Worm (Caenorhabditis elegans) whole organism, L4 larva: ENCODE results near the gene ZK512.10.

Experiments used
- D1046.2 ChIP-seq: fragments of 200-800 bp; sonication (Bioruptor generic); IDR thresholded peaks from 2 replicates; pipeline ENCODE4 v1.3.6; 2022; ENCODE audit warnings: missing genetic modification characterization, missing compliant biosample characterization
- F37D6.2 ChIP-seq: sonication (generic microtip); optimal IDR thresholded peaks from 2 replicates; lab custom pipeline; 2016; ENCODE audit warnings: mild to moderate bottlenecking, missing genetic modification characterization, missing compliant biosample characterization
- T20F7.1 ChIP-seq: fragments of 200-800 bp; sonication (Bioruptor generic); optimal IDR thresholded peaks from 2 replicates; lab custom pipeline; 2018; ENCODE audit warnings: mild to moderate bottlenecking, missing genetic modification characterization, missing compliant biosample characterization
- Y48G9A.11 ChIP-seq: fragments of 200-800 bp; sonication (Bioruptor generic); IDR thresholded peaks from 2 replicates; pipeline ENCODE4 v1.3.6; 2022; ENCODE audit warnings: missing genetic modification reagents, missing genetic modification characterization, missing compliant biosample characterization
- ZK546.5 ChIP-seq, 2 experiments: sonication (generic microtip); optimal IDR thresholded peaks; 2 replicates each; lab custom pipeline; 2017; ENCODE audit warnings: missing biosample characterization in 2 of 2, missing genetic modification characterization in 2 of 2
- aha-1 ChIP-seq: fragments of 150-350 bp; peaks from one replicate; lab custom pipeline; 2014; ENCODE audit warnings: missing biosample characterization, missing genetic modification characterization
- ama-1 ChIP-seq: fragments of 150-350 bp; optimal IDR thresholded peaks from 2 replicates; lab custom pipeline; 2014; ENCODE audit warnings: inconsistent platforms, mixed read lengths
- ceh-62 ChIP-seq: sonication (generic microtip); optimal IDR thresholded peaks from 2 replicates; lab custom pipeline; 2017; ENCODE audit warnings: missing biosample characterization, missing genetic modification characterization
- daf-12 ChIP-seq: fragments of 150-350 bp; optimal IDR thresholded peaks from 2 replicates; lab custom pipeline; 2014; ENCODE audit warnings: missing biosample characterization, missing genetic modification reagents, missing genetic modification characterization
- daf-16 ChIP-seq, 3 experiments: sonication (generic microtip); optimal IDR thresholded peaks; 2 replicates each; lab custom pipeline; 2016 to 2017; ENCODE audit warnings: missing genetic modification characterization in 3 of 3, missing genetic modification reagents in 3 of 3, mild to moderate bottlenecking in 2 of 3, missing compliant biosample characterization in 2 of 3, missing biosample characterization in 1 of 3, moderate library complexity in 1 of 3
- daf-19 ChIP-seq: fragments of 200-800 bp; sonication (Bioruptor generic); conservative IDR thresholded peaks from 2 replicates; pipeline ENCODE4 v1.3.6; 2022; ENCODE audit warnings: missing genetic modification characterization, missing compliant biosample characterization
- daf-8 ChIP-seq: fragments of 200-800 bp; sonication (Bioruptor generic); IDR thresholded peaks from 2 replicates; pipeline ENCODE4 v1.3.6; 2022; ENCODE audit warnings: missing genetic modification characterization, missing compliant biosample characterization
- dmd-6 ChIP-seq: fragments of 200-800 bp; sonication (Bioruptor generic); IDR thresholded peaks from 2 replicates; pipeline ENCODE4 v1.3.6; 2022; ENCODE audit warnings: missing genetic modification reagents, missing genetic modification characterization, missing compliant biosample characterization
- dpl-1 ChIP-seq: fragments of 150-350 bp; optimal IDR thresholded peaks from 2 replicates; lab custom pipeline; 2014; ENCODE audit warnings: missing biosample characterization, missing genetic modification reagents, missing genetic modification characterization
- duxl-1 ChIP-seq: sonication (generic microtip); optimal IDR thresholded peaks from 2 replicates; lab custom pipeline; 2016; ENCODE audit warnings: mild to moderate bottlenecking, missing genetic modification characterization, moderate library complexity, missing compliant biosample characterization; ENCODE audit not compliant: poor library complexity
- egl-27 ChIP-seq: sonication (generic microtip); optimal IDR thresholded peaks from 3 replicates; lab custom pipeline; 2017; ENCODE audit warnings: missing biosample characterization, missing genetic modification reagents, missing genetic modification characterization
- gei-8 ChIP-seq: fragments of 200-800 bp; sonication (Bioruptor generic); optimal IDR thresholded peaks from 2 replicates; lab custom pipeline; 2018; ENCODE audit warnings: mild to moderate bottlenecking, missing genetic modification characterization, missing compliant biosample characterization
- hif-1 ChIP-seq, 2 experiments: sonication (generic microtip); optimal IDR thresholded peaks; 2 replicates each; lab custom pipeline; 2016 to 2017; ENCODE audit warnings: missing compliant biosample characterization in 2 of 2, missing genetic modification characterization in 2 of 2, missing genetic modification reagents in 2 of 2, missing genotype in 2 of 2, mild to moderate bottlenecking in 1 of 2
- hlh-30 ChIP-seq: sonication (generic microtip); optimal IDR thresholded peaks from 2 replicates; lab custom pipeline; 2017; ENCODE audit warnings: antibody characterized with exemption, mild to moderate bottlenecking, missing genetic modification characterization, missing compliant biosample characterization; ENCODE audit not compliant: insufficient read depth
- hmg-1.1 ChIP-seq: fragments of 200-800 bp; sonication (Bioruptor generic); IDR thresholded peaks from 2 replicates; pipeline ENCODE4 v1.3.6; 2022; ENCODE audit warnings: missing genetic modification reagents, missing genetic modification characterization, missing compliant biosample characterization
- lin-13 ChIP-seq: fragments of 150-350 bp; optimal IDR thresholded peaks from 2 replicates; lab custom pipeline; 2014; ENCODE audit warnings: missing biosample characterization, missing genetic modification reagents, missing genetic modification characterization
- lsy-2 ChIP-seq, 2 experiments: fragments of 150-350 bp in 1 of 2; sonication (generic microtip) in 1 of 2; optimal IDR thresholded peaks; 2 replicates each; lab custom pipeline; 2014 to 2017; ENCODE audit warnings: missing biosample characterization in 2 of 2, missing genetic modification characterization in 2 of 2
- madf-9 ChIP-seq: fragments of 200-800 bp; sonication (Bioruptor generic); conservative IDR thresholded peaks from 2 replicates; pipeline ENCODE4 v1.3.6; 2022; ENCODE audit warnings: missing genetic modification reagents, missing genetic modification characterization, missing compliant biosample characterization
- mdt-29 ChIP-seq: fragments of 200-800 bp; sonication (Bioruptor generic); IDR thresholded peaks from 2 replicates; pipeline ENCODE4 v1.3.6; 2022; ENCODE audit warnings: missing genetic modification reagents, missing genetic modification characterization, missing compliant biosample characterization
- mes-2 ChIP-seq: sonication (generic microtip); optimal IDR thresholded peaks from 2 replicates; lab custom pipeline; 2016; ENCODE audit warnings: missing genotype, mild to moderate bottlenecking, missing genetic modification characterization, missing compliant biosample characterization; ENCODE audit not compliant: poor library complexity, severe bottlenecking
- mxl-3 ChIP-seq: fragments of 200-800 bp; sonication (Bioruptor generic); optimal IDR thresholded peaks from 2 replicates; lab custom pipeline; 2018; ENCODE audit warnings: mild to moderate bottlenecking, missing genetic modification characterization, missing compliant biosample characterization
- nhr-102 ChIP-seq: sonication (generic microtip); optimal IDR thresholded peaks from 2 replicates; lab custom pipeline; 2016; ENCODE audit warnings: mild to moderate bottlenecking, missing genetic modification characterization, moderate library complexity, missing compliant biosample characterization
- nhr-25 ChIP-seq: sonication (generic microtip); optimal IDR thresholded peaks from 2 replicates; lab custom pipeline; 2017; ENCODE audit warnings: missing genetic modification characterization, mild to moderate bottlenecking, missing compliant biosample characterization, antibody characterized with exemption, moderate library complexity, borderline replicate concordance; ENCODE audit not compliant: insufficient read depth
- nhr-28 ChIP-seq: fragments of 150-350 bp; optimal IDR thresholded peaks from 2 replicates; lab custom pipeline; 2014; ENCODE audit warnings: missing biosample characterization, missing genetic modification characterization
- nhr-41 ChIP-seq: fragments of 200-800 bp; sonication (Bioruptor generic); IDR thresholded peaks from 2 replicates; pipeline ENCODE4 v1.3.6; 2022; ENCODE audit warnings: missing genetic modification reagents, missing genetic modification characterization, missing compliant biosample characterization
- nhr-6 ChIP-seq: fragments of 150-350 bp; optimal IDR thresholded peaks from 2 replicates; lab custom pipeline; 2014; ENCODE audit warnings: missing biosample characterization, missing genetic modification characterization
- nhr-76 ChIP-seq: fragments of 150-350 bp; optimal IDR thresholded peaks from 2 replicates; lab custom pipeline; 2014; ENCODE audit warnings: missing biosample characterization, missing genetic modification characterization
- pha-4 ChIP-seq, 2 experiments: fragments of 150-350 bp in 1 of 2; fragments of 200-800 bp in 1 of 2; sonication (Bioruptor generic) in 1 of 2; IDR thresholded peaks in 1 of 2; optimal IDR thresholded peaks in 1 of 2; 2 replicates each; pipeline versions ENCODE4 v1.3.6 to Lab custom; 2014 to 2022; ENCODE audit warnings: missing genetic modification characterization in 2 of 2, missing genetic modification reagents in 2 of 2, missing biosample characterization in 1 of 2, missing compliant biosample characterization in 1 of 2
- sdz-12 ChIP-seq: fragments of 200-800 bp; sonication (Bioruptor generic); optimal IDR thresholded peaks from 2 replicates; lab custom pipeline; 2018; ENCODE audit warnings: mild to moderate bottlenecking, missing genetic modification characterization, missing compliant biosample characterization
- snpc-4 ChIP-seq: fragments of 150-350 bp; optimal IDR thresholded peaks from 2 replicates; lab custom pipeline; 2014; ENCODE audit warnings: missing biosample characterization, missing genetic modification characterization
- tag-97 ChIP-seq: fragments of 200-800 bp; sonication (Bioruptor generic); IDR thresholded peaks from 2 replicates; pipeline ENCODE4 v1.3.6; 2022; ENCODE audit warnings: missing genetic modification characterization, missing compliant biosample characterization
- unc-39 ChIP-seq: sonication (generic microtip); optimal IDR thresholded peaks from 2 replicates; lab custom pipeline; 2017; ENCODE audit warnings: missing biosample characterization, missing genetic modification characterization
- unc-62 ChIP-seq, 3 experiments: fragments of 150-350 bp in 1 of 3; sonication (generic microtip); optimal IDR thresholded peaks in 2 of 3; peaks in 1 of 3; 1 replicate in 1 of 3; 2 replicates in 2 of 3; lab custom pipeline; 2014 to 2017; ENCODE audit warnings: missing biosample characterization in 3 of 3, missing genetic modification characterization in 3 of 3, missing genetic modification reagents in 3 of 3, missing genotype in 1 of 3
- vab-7 ChIP-seq: fragments of 200-800 bp; sonication (Bioruptor generic); IDR thresholded peaks from 2 replicates; pipeline ENCODE4 v1.3.6; 2022; ENCODE audit warnings: missing genetic modification reagents, missing genetic modification characterization, missing compliant biosample characterization
- zfp-3 ChIP-seq: fragments of 200-800 bp; sonication (Bioruptor generic); conservative IDR thresholded peaks from 2 replicates; pipeline ENCODE4 v1.3.6; 2022; ENCODE audit warnings: missing genetic modification reagents, missing genetic modification characterization, missing compliant biosample characterization
- ztf-11 ChIP-seq: fragments of 150-350 bp; optimal IDR thresholded peaks from 2 replicates; lab custom pipeline; 2014; ENCODE audit warnings: missing biosample characterization, missing genetic modification characterization

The ZK512.10 gene

ce11 chrIII:9118314-9118850, 12.3 kb upstream of the ZK512.10 start, which contains the start of gene grl-11:
grl-11 (minus strand) TSS chrIII:9118364.
- TF ChIP-seq unc-62 (GFP tag; optimal IDR thresholded peaks at IDR 0.05 in 1 of 2; lab: Kevin White, UChicago) (peak in 1 of 2 experiments; percentile 81), unc-62 (tag; optimal IDR thresholded peaks at IDR 0.05; lab: Kevin White, UChicago) (no peak), dmd-6 (no peak)

- TF ChIP-seq D1046.2 (GFP tag; lab: Robert Waterston, UW) = no peak
- TF ChIP-seq lin-13 (GFP tag; lab: Kevin White, UChicago) = no peak
- TF ChIP-seq nhr-6 = no peak
- TF ChIP-seq unc-62 (GFP tag; optimal IDR thresholded peaks at IDR 0.05 in 1 of 2; lab: Kevin White, UChicago) = peak in 1 of 2 experiments; percentile 17
- TF ChIP-seq unc-62 (tag; optimal IDR thresholded peaks at IDR 0.05; lab: Kevin White, UChicago) = no peak
Measured at ce11 chrIII:9118921-9119606, 11.6 kb upstream of the ZK512.10 start, which contains the start of gene ced-11. ced-11 (plus strand) TSS chrIII:9119556.

ce11 chrIII:9125789-9126304, 4.8 kb upstream of the ZK512.10 start, which contains the start of gene sec-16A.1:
sec-16A.1 (plus strand) TSS chrIII:9125839.
- no peak for TF ChIP-seq F37D6.2 (tag; lab: Kevin White, UChicago)
- TF ChIP-seq nhr-41 (GFP tag; lab: Robert Waterston, UW) = no peak
- TF ChIP-seq madf-9 = no peak
- TF ChIP-seq daf-8 (GFP tag; lab: Robert Waterston, UW) = no peak
- peak in 1 of 2 experiments; percentile 93 for TF ChIP-seq unc-62 (GFP tag; optimal IDR thresholded peaks at IDR 0.05 in 1 of 2; lab: Kevin White, UChicago)
- no peak for TF ChIP-seq unc-62 (tag; optimal IDR thresholded peaks at IDR 0.05; lab: Kevin White, UChicago)
- TF ChIP-seq duxl-1 = no peak
- TF ChIP-seq lsy-2 (tag; optimal IDR thresholded peaks at IDR 0.05; lab: Kevin White, UChicago) = no peak
- TF ChIP-seq Y48G9A.11 (GFP tag; lab: Robert Waterston, UW) = no peak
- TF ChIP-seq daf-16 (GFP tag; optimal IDR thresholded peaks at IDR 0.05; lab: Kevin White, UChicago) = no peak
- TF ChIP-seq daf-16 (tag; optimal IDR thresholded peaks at IDR 0.05; lab: Kevin White, UChicago) = no peak
- TF ChIP-seq nhr-76 (tag; lab: Kevin White, UChicago) = no peak
- no peak for TF ChIP-seq T20F7.1 (GFP tag; lab: Kevin White, UChicago)
- TF ChIP-seq hif-1 (tag; optimal IDR thresholded peaks at IDR 0.05; lab: Kevin White, UChicago) = no peak
- no peak for TF ChIP-seq ztf-11 (tag; lab: Kevin White, UChicago)
- peak; percentile 4 for TF ChIP-seq nhr-28 (tag; lab: Kevin White, UChicago)
- no peak for TF ChIP-seq pha-4 (GFP tag; IDR thresholded peaks at IDR 0.05; lab: Robert Waterston, UW)
- TF ChIP-seq pha-4 (tag; optimal IDR thresholded peaks at IDR 0.05; lab: Kevin White, UChicago) = peak; percentile 60
- TF ChIP-seq nhr-102 (tag; lab: Kevin White, UChicago) = no peak
- TF ChIP-seq ceh-62 (tag; lab: Kevin White, UChicago) = no peak
- no peak for TF ChIP-seq daf-12 (tag; lab: Kevin White, UChicago)
- TF ChIP-seq hlh-30 (tag; lab: Kevin White, UChicago) = no peak
- TF ChIP-seq mdt-29 (GFP tag; lab: Robert Waterston, UW) = no peak
- no peak for TF ChIP-seq egl-27
- no peak for TF ChIP-seq mxl-3 (GFP tag; lab: Kevin White, UChicago)
- TF ChIP-seq ama-1 = no peak
- TF ChIP-seq dpl-1 = peak; percentile 41
- no peak for TF ChIP-seq ZK546.5 (tag; optimal IDR thresholded peaks at IDR 0.05; lab: Kevin White, UChicago)
- TF ChIP-seq tag-97 (GFP tag; lab: Robert Waterston, UW) = no peak
- 0 out of 2 replicates have a peak, but pooled peaks have one; percentile 24 for TF ChIP-seq hmg-1.1 (GFP tag; lab: Robert Waterston, UW)
- TF ChIP-seq gei-8 = no peak
- no peak for TF ChIP-seq unc-39 (tag; lab: Kevin White, UChicago)
- no peak for TF ChIP-seq snpc-4 (tag; lab: Kevin White, UChicago)
- peak; percentile 75 for TF ChIP-seq mes-2 (tag; lab: Kevin White, UChicago)
- TF ChIP-seq aha-1 (tag; lab: Kevin White, UChicago) = peak; percentile 44
- no peak for TF ChIP-seq sdz-12 (GFP tag; lab: Kevin White, UChicago)
- TF ChIP-seq daf-19 = no peak
- no peak for TF ChIP-seq zfp-3 (GFP tag; lab: Robert Waterston, UW)
- no peak for TF ChIP-seq nhr-25
- TF ChIP-seq vab-7 (GFP tag; lab: Robert Waterston, UW) = no peak
- TF ChIP-seq, all 104 proteins: peak for 7
